Worm (Caenorhabditis elegans) whole organism, late embryonic: ENCODE measurements around the gene C27H5.2.

Experiments
- C38D4.7 ChIP-seq: fragments of 200-800 bp; sonication (Bioruptor generic); optimal IDR thresholded peaks from 2 replicates; lab custom pipeline; 2018; ENCODE audit warnings: mild to moderate bottlenecking, missing genetic modification characterization, moderate library complexity, missing compliant biosample characterization
- ama-1 ChIP-seq: fragments of 150-350 bp; optimal IDR thresholded peaks from 2 replicates; lab custom pipeline; 2014
- ceh-14 ChIP-seq: sonication (generic microtip); optimal IDR thresholded peaks from 2 replicates; lab custom pipeline; 2016; ENCODE audit warnings: missing genotype, missing genetic modification characterization, missing compliant biosample characterization
- ets-4 ChIP-seq: sonication (generic microtip); optimal IDR thresholded peaks from 2 replicates; lab custom pipeline; 2016; ENCODE audit warnings: missing genetic modification characterization, missing compliant biosample characterization
- pat-9 ChIP-seq: fragments of 200-800 bp; sonication (Bioruptor generic); optimal IDR thresholded peaks from 2 replicates; lab custom pipeline; 2018; ENCODE audit warnings: mild to moderate bottlenecking, missing genetic modification characterization, moderate library complexity, missing compliant biosample characterization
- pha-4 ChIP-seq: fragments of 150-350 bp; optimal IDR thresholded peaks from 2 replicates; lab custom pipeline; 2018; ENCODE audit warnings: missing biosample characterization, missing genetic modification reagents, missing genetic modification characterization
- tbx-7 ChIP-seq: sonication (generic microtip); optimal IDR thresholded peaks from 2 replicates; lab custom pipeline; 2016; ENCODE audit warnings: missing genotype, missing genetic modification characterization, missing compliant biosample characterization

DNA sequence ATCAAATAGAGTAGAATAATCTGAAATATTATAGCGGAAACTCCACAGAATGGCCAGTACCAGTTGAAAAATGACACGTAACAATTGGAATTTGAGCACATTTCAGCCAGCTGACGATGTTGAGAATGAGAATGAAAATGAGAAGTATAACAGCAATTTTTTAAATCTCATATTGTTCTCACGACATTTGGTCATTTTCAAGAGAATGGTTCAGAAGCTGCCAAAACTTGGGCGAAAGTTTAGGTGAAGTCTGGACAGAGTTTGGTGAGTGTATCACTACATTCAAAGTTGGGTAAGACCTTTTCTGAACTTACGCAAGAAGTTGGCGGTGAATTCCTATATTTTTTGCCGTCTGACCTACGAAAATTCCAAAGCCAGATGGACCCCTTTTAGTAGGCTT, 49.6 kb downstream of the C27H5.2 start, which contains the start of gene srd-58:
- TF ChIP-seq ceh-14 (tag; lab: Kevin White, UChicago) (no peak), pat-9 (tag; lab: Kevin White, UChicago) (no peak), ama-1 (no peak), C38D4.7 (GFP tag; lab: Kevin White, UChicago) (no peak), ets-4 (tag; lab: Kevin White, UChicago) (no peak), pha-4 (tag; lab: Kevin White, UChicago) (no peak), tbx-7 (tag; lab: Kevin White, UChicago) (no peak)
